Fruit fly (Drosophila melanogaster): Measurements from ENCODE around the gene Cyp304a1.

- peak; percentile 80 for TF ChIP-seq sug (tag; optimal IDR thresholded peaks at IDR 0.05)
- TF ChIP-seq Max (GFP tag; optimal IDR thresholded peaks at IDR 0.05), result no peak
- TF ChIP-seq CG9609 (GFP tag; optimal IDR thresholded peaks at IDR 0.05), result no peak
Measured at dm6 chr3R:12972106-12972505, 8.5 kb downstream of the Cyp304a1 start.
